Worm (Caenorhabditis elegans) whole organism, mixed stage, embryonic: ENCODE results near the gene cest-26.

ENCODE experiments used
- bed-3 ChIP-seq: fragments of 200-800 bp; sonication (Bioruptor generic); optimal IDR thresholded peaks from 3 replicates; lab custom pipeline; 2018; ENCODE audit warnings: mild to moderate bottlenecking, missing genetic modification characterization, moderate library complexity, missing compliant biosample characterization
- ces-1 ChIP-seq: fragments of 150-350 bp; optimal IDR thresholded peaks from 2 replicates; lab custom pipeline; 2014; ENCODE audit warnings: missing biosample characterization, missing genetic modification reagents, missing genetic modification characterization
- elt-3 ChIP-seq: fragments of 150-350 bp; optimal IDR thresholded peaks from 2 replicates; lab custom pipeline; 2014; ENCODE audit warnings: missing biosample characterization, missing genetic modification characterization
- lin-13 ChIP-seq: fragments of 150-350 bp; optimal IDR thresholded peaks from 2 replicates; lab custom pipeline; 2014; ENCODE audit warnings: missing biosample characterization, missing genetic modification characterization
- lsy-2 ChIP-seq: fragments of 150-350 bp; optimal IDR thresholded peaks from 2 replicates; lab custom pipeline; 2014; ENCODE audit warnings: missing biosample characterization, missing genetic modification characterization
- mls-2 ChIP-seq: sonication (generic microtip); optimal IDR thresholded peaks from 2 replicates; lab custom pipeline; 2016; ENCODE audit warnings: mild to moderate bottlenecking, missing genetic modification characterization, moderate library complexity, missing compliant biosample characterization
- pha-4 ChIP-seq: fragments of 150-350 bp; optimal IDR thresholded peaks from 2 replicates; lab custom pipeline; 2018; ENCODE audit warnings: missing biosample characterization, missing genetic modification reagents, missing genetic modification characterization
- unc-62 ChIP-seq: fragments of 150-350 bp; optimal IDR thresholded peaks from 2 replicates; lab custom pipeline; 2014; ENCODE audit warnings: missing biosample characterization, missing genetic modification reagents, missing genetic modification characterization

DNA sequence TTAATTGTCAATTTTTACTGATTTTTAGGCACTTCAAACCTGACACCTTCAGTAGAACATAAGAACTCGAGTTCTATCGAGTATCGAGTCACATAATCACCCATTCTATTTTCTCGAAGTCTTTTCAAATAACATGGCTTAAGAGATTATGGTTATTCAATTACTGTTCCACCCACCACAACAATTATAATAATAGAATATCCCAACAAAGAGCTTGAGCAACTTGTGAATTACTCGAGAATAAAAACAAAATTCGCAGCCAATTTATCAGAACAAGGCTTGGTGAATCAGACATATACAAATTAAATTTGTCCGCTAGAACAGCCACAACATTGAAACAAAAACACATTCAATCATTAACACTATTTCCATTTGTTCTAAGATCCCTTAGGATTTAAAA is 13.2 kb downstream of the cest-26 start:
- TF ChIP-seq unc-62, result no peak
- TF ChIP-seq lin-13, result no peak
- TF ChIP-seq bed-3 (GFP tag; lab: Kevin White, UChicago), result no peak
- TF ChIP-seq lsy-2 (tag; lab: Kevin White, UChicago), result no peak
- TF ChIP-seq ces-1, result peak; percentile 96
- no peak for TF ChIP-seq mls-2 (tag; lab: Kevin White, UChicago)
- TF ChIP-seq elt-3, result no peak
- no peak for TF ChIP-seq pha-4 (tag; lab: Kevin White, UChicago)
